Worm (Caenorhabditis elegans) whole organism, mixed stage, embryonic: ENCODE data around the gene ZK686.1.

Experiments
- bed-3 ChIP-seq: fragments of 200-800 bp; sonication (Bioruptor generic); optimal IDR thresholded peaks from 3 replicates; lab custom pipeline; 2018; ENCODE audit warnings: mild to moderate bottlenecking, missing genetic modification characterization, moderate library complexity, missing compliant biosample characterization
- blmp-1 ChIP-seq: fragments of 150-350 bp; optimal IDR thresholded peaks from 2 replicates; lab custom pipeline; 2014; ENCODE audit warnings: missing biosample characterization, missing genetic modification characterization
- ceh-39 ChIP-seq: fragments of 150-350 bp; optimal IDR thresholded peaks from 2 replicates; lab custom pipeline; 2014; ENCODE audit warnings: missing biosample characterization, missing genetic modification characterization
- ceh-43 ChIP-seq: fragments of 200-800 bp; sonication (Bioruptor generic); optimal IDR thresholded peaks from 2 replicates; lab custom pipeline; 2018; ENCODE audit warnings: mild to moderate bottlenecking, missing genetic modification characterization, moderate library complexity, missing compliant biosample characterization
- ces-1 ChIP-seq: fragments of 150-350 bp; optimal IDR thresholded peaks from 2 replicates; lab custom pipeline; 2014; ENCODE audit warnings: missing biosample characterization, missing genetic modification reagents, missing genetic modification characterization
- cnd-1 ChIP-seq: fragments of 200-800 bp; sonication (Bioruptor generic); optimal IDR thresholded peaks from 2 replicates; lab custom pipeline; 2018; ENCODE audit warnings: mild to moderate bottlenecking, missing genetic modification characterization, missing compliant biosample characterization
- drap-1 ChIP-seq: fragments of 200-800 bp; sonication (Bioruptor generic); optimal IDR thresholded peaks from 3 replicates; lab custom pipeline; 2018; ENCODE audit warnings: mild to moderate bottlenecking, missing genetic modification characterization, missing compliant biosample characterization
- elt-1 ChIP-seq: sonication (generic microtip); optimal IDR thresholded peaks from 2 replicates; lab custom pipeline; 2017; ENCODE audit warnings: missing genetic modification characterization, mild to moderate bottlenecking, missing compliant biosample characterization, antibody characterized with exemption, moderate library complexity, borderline replicate concordance; ENCODE audit not compliant: insufficient read depth
- elt-3 ChIP-seq: fragments of 150-350 bp; optimal IDR thresholded peaks from 2 replicates; lab custom pipeline; 2014; ENCODE audit warnings: missing biosample characterization, missing genetic modification characterization
- ham-2 ChIP-seq: fragments of 200-800 bp; sonication (Bioruptor generic); optimal IDR thresholded peaks from 2 replicates; lab custom pipeline; 2018; ENCODE audit warnings: mild to moderate bottlenecking, missing genetic modification characterization, missing compliant biosample characterization
- hlh-1 ChIP-seq: fragments of 150-350 bp; optimal IDR thresholded peaks from 2 replicates; lab custom pipeline; 2014; ENCODE audit warnings: missing biosample characterization, missing genetic modification reagents, missing genetic modification characterization
- lin-13 ChIP-seq: fragments of 150-350 bp; optimal IDR thresholded peaks from 2 replicates; lab custom pipeline; 2014; ENCODE audit warnings: missing biosample characterization, missing genetic modification characterization
- lsy-2 ChIP-seq: fragments of 150-350 bp; optimal IDR thresholded peaks from 2 replicates; lab custom pipeline; 2014; ENCODE audit warnings: missing biosample characterization, missing genetic modification characterization
- mab-5 ChIP-seq: fragments of 150-350 bp; optimal IDR thresholded peaks from 2 replicates; lab custom pipeline; 2014; ENCODE audit warnings: missing biosample characterization, missing genetic modification characterization
- mep-1 ChIP-seq: fragments of 150-350 bp; optimal IDR thresholded peaks from 2 replicates; lab custom pipeline; 2017; ENCODE audit warnings: missing biosample characterization, missing genetic modification reagents, missing genetic modification characterization, inconsistent platforms
- mls-2 ChIP-seq: sonication (generic microtip); optimal IDR thresholded peaks from 2 replicates; lab custom pipeline; 2016; ENCODE audit warnings: mild to moderate bottlenecking, missing genetic modification characterization, moderate library complexity, missing compliant biosample characterization
- nhr-12 ChIP-seq: fragments of 150-350 bp; optimal IDR thresholded peaks from 2 replicates; lab custom pipeline; 2014; ENCODE audit warnings: missing biosample characterization, missing genetic modification characterization
- nhr-2 ChIP-seq: fragments of 150-350 bp; optimal IDR thresholded peaks from 2 replicates; lab custom pipeline; 2014; ENCODE audit warnings: missing biosample characterization, missing genetic modification characterization
- nhr-28 ChIP-seq: fragments of 150-350 bp; optimal IDR thresholded peaks from 2 replicates; lab custom pipeline; 2014; ENCODE audit warnings: missing biosample characterization, missing genetic modification characterization
- nhr-76 ChIP-seq: sonication (generic microtip); optimal IDR thresholded peaks from 2 replicates; lab custom pipeline; 2017; ENCODE audit warnings: missing biosample characterization, missing genetic modification characterization
- pha-4 ChIP-seq: fragments of 150-350 bp; optimal IDR thresholded peaks from 2 replicates; lab custom pipeline; 2018; ENCODE audit warnings: missing biosample characterization, missing genetic modification reagents, missing genetic modification characterization
- sem-2 ChIP-seq: fragments of 200-800 bp; sonication (Bioruptor generic); optimal IDR thresholded peaks from 2 replicates; lab custom pipeline; 2018; ENCODE audit warnings: mild to moderate bottlenecking, missing genetic modification characterization, missing compliant biosample characterization
- snpc-4 ChIP-seq: fragments of 150-350 bp; optimal IDR thresholded peaks from 2 replicates; lab custom pipeline; 2014; ENCODE audit warnings: missing biosample characterization, missing genetic modification characterization
- sptf-1 ChIP-seq: sonication (generic microtip); optimal IDR thresholded peaks from 2 replicates; lab custom pipeline; 2017; ENCODE audit warnings: mild to moderate bottlenecking, missing genetic modification characterization, moderate library complexity, missing compliant biosample characterization
- tbx-8 ChIP-seq: fragments of 200-800 bp; sonication (Bioruptor generic); optimal IDR thresholded peaks from 2 replicates; lab custom pipeline; 2018; ENCODE audit warnings: mild to moderate bottlenecking, missing genetic modification characterization, moderate library complexity, missing compliant biosample characterization
- unc-120 ChIP-seq: sonication (generic microtip); optimal IDR thresholded peaks from 2 replicates; lab custom pipeline; 2017; ENCODE audit warnings: missing genetic modification characterization, missing compliant biosample characterization; ENCODE audit not compliant: poor library complexity, severe bottlenecking
- unc-62 ChIP-seq: fragments of 150-350 bp; optimal IDR thresholded peaks from 2 replicates; lab custom pipeline; 2014; ENCODE audit warnings: missing biosample characterization, missing genetic modification reagents, missing genetic modification characterization
- ztf-11 ChIP-seq: fragments of 150-350 bp; optimal IDR thresholded peaks from 2 replicates; lab custom pipeline; 2014; ENCODE audit warnings: missing biosample characterization, missing genetic modification characterization

ZK686.1 gene

DNA sequence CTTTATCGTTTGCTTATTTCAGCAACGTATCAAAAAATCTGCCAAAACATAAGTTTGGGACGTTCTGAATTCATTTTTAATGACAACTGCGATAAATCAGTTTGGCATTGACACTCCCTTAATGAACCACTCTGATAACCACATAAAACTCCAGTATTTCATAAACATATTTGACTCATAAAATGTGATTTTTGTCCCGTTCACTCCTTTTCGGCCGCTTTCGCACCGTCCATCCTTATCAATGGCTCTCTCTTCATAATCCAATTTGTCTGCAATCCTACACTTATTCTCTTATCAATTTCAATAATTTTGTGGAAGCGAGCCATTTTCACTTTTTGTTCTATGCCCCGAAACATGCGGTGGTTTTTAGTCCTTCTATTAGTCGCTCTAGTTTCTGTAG lies 14.4 kb upstream of the ZK686.1 start, which contains the start of gene pcp-1:
Gene pcp-1 (plus strand): TSS at position 342 of the 400 bp plus-strand sequence.
- no peak for TF ChIP-seq snpc-4 (tag; lab: Kevin White, UChicago)
- no peak for TF ChIP-seq nhr-2 (tag; lab: Kevin White, UChicago)
- TF ChIP-seq pha-4 (tag; lab: Kevin White, UChicago) = no peak
- no peak for TF ChIP-seq lsy-2 (tag; lab: Kevin White, UChicago)
- no peak for TF ChIP-seq hlh-1 (tag; lab: Kevin White, UChicago)
- TF ChIP-seq sptf-1 (tag; lab: Kevin White, UChicago) = no peak
- TF ChIP-seq elt-3 (tag; lab: Kevin White, UChicago) = no peak
- TF ChIP-seq ztf-11 (tag; lab: Kevin White, UChicago) = no peak
- TF ChIP-seq, all 35 proteins: peak for 0

DNA sequence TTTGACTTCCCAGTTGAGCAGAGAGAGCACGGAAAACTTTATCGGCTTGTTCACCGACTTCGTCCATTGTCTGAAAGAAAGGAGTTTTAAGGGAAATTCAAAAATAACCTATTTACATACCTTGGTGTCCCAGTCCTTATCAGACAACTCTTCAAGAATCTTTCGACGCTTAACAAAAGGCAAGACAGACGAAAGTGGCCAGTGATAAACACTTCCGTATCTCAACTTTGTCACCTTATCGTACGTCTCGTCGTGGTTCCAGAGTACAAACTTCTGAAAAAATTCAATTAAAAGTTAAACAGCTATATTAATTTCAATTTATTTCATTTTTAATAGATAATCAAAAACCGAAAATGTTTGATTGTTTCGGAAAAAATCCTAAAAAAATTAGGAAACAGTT lies 10.7 kb upstream of the ZK686.1 start:
- TF ChIP-seq unc-120 (tag; lab: Kevin White, UChicago) = no peak
- TF ChIP-seq drap-1 = no peak
- no peak for TF ChIP-seq lsy-2 (tag; lab: Kevin White, UChicago)
- TF ChIP-seq ztf-11 (tag; lab: Kevin White, UChicago) = no peak
- TF ChIP-seq nhr-28 (tag; lab: Kevin White, UChicago) = no peak
- no peak for TF ChIP-seq lin-13 (tag; lab: Kevin White, UChicago)
- TF ChIP-seq cnd-1 (tag; lab: Kevin White, UChicago) = no peak
- no peak for TF ChIP-seq elt-3 (tag; lab: Kevin White, UChicago)
- no peak for TF ChIP-seq ceh-39 (tag; lab: Kevin White, UChicago)
- TF ChIP-seq nhr-2 (tag; lab: Kevin White, UChicago) = no peak
- no peak for TF ChIP-seq bed-3 (GFP tag; lab: Kevin White, UChicago)

DNA sequence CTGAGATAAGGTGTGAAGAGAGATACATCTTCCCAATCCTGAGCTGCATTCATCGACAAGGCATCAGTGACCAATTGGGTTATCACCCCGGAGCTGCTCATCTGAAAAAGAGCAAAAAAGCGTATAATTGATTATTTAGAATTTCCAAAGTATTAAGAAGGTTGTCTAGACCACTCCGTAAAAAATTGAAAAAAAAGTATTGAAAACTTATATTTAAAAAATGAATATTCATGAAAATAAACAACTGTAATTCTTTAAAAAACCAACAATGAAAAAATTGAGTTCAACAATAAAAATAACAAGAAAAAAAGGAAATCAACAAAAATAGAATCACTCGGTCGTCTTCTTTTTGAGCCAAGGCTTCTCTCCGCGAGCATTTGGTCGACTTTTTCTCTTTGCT lies 9.4 kb upstream of the ZK686.1 start, which contains the start of gene mtx-2:
Gene mtx-2 (minus strand): TSS at position 101 of the 400 bp plus-strand sequence.
- TF ChIP-seq drap-1 (no peak), nhr-2 (tag; lab: Kevin White, UChicago) (no peak), nhr-12 (tag; lab: Kevin White, UChicago) (no peak), mep-1 (tag; lab: Kevin White, UChicago) (no peak), ceh-39 (tag; lab: Kevin White, UChicago) (no peak), sptf-1 (tag; lab: Kevin White, UChicago) (no peak), cnd-1 (tag; lab: Kevin White, UChicago) (no peak), ham-2 (GFP tag; lab: Kevin White, UChicago) (no peak), mab-5 (tag; lab: Kevin White, UChicago) (no peak), hlh-1 (tag; lab: Kevin White, UChicago) (no peak), lin-13 (tag; lab: Kevin White, UChicago) (no peak), sem-2 (GFP tag; lab: Kevin White, UChicago) (no peak), nhr-28 (tag; lab: Kevin White, UChicago) (no peak), nhr-76 (tag; lab: Kevin White, UChicago) (no peak)

DNA sequence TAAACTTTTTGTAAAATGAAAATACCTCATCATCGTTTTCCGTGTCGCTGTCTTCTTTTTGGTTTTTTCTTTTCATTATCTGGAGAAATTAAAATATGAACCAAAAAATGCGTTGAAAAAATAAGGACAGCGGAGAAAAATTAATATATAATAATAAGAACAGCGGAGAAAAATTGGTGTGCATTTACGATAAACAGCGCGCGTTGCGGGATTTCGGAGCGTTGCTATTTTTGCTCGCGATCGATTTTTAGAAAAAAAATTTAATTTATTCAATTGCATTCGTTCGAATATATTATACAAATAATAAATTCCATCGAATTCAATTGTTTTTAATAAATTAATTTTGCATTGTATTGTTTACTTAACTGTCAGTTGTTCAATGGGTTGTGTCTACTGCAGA lies 7.0 kb upstream of the ZK686.1 start, which contains the start of gene ZK686.2:
Gene ZK686.2 (minus strand): TSS at position 79 of the 400 bp plus-strand sequence.
- TF ChIP-seq mab-5 (tag; lab: Kevin White, UChicago) (peak; percentile 32), blmp-1 (tag; lab: Kevin White, UChicago) (no peak), unc-120 (tag; lab: Kevin White, UChicago) (peak; percentile 20), lsy-2 (tag; lab: Kevin White, UChicago) (peak; percentile 64), mep-1 (tag; lab: Kevin White, UChicago) (peak; percentile 58), ces-1 (peak; percentile 81), ceh-39 (tag; lab: Kevin White, UChicago) (peak; percentile 35), nhr-28 (tag; lab: Kevin White, UChicago) (no peak), lin-13 (tag; lab: Kevin White, UChicago) (no peak)
- TF ChIP-seq, all 35 proteins: peak for 6

DNA sequence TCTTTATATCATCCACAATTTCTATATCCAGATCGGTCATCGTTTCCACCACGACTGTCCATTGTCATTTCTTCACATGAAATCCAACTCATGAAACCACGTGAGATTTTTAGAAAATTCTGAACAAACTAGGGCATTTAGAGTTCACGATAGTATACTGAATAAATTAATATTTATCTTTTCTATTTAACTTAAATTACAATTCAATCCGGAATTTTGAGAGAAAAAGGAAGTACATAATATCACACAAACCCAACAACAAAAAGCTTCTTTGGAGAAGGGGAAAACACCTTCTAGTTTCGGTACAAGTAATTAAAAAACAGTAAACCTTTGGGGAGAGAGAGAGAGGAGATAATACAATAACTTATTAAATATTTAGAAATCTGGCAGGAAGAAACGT lies 5.5 kb upstream of the ZK686.1 start, which contains the start of gene ZK686.5:
Gene ZK686.5 (minus strand): TSS at position 101 of the 400 bp plus-strand sequence.
- TF ChIP-seq tbx-8 (GFP tag; lab: Kevin White, UChicago) = no peak
- TF ChIP-seq ceh-43 (GFP tag; lab: Kevin White, UChicago) = no peak
- no peak for TF ChIP-seq mep-1 (tag; lab: Kevin White, UChicago)
- no peak for TF ChIP-seq nhr-28 (tag; lab: Kevin White, UChicago)
- no peak for TF ChIP-seq lin-13 (tag; lab: Kevin White, UChicago)
- no peak for TF ChIP-seq elt-3 (tag; lab: Kevin White, UChicago)
- TF ChIP-seq nhr-76 (tag; lab: Kevin White, UChicago) = no peak
- no peak for TF ChIP-seq mls-2 (tag; lab: Kevin White, UChicago)
- TF ChIP-seq unc-62 (GFP tag; lab: Kevin White, UChicago) = no peak
- TF ChIP-seq pha-4 (tag; lab: Kevin White, UChicago) = no peak
- TF ChIP-seq lsy-2 (tag; lab: Kevin White, UChicago) = no peak
- TF ChIP-seq elt-1 = no peak
